Worm (Caenorhabditis elegans) whole organism, late embryonic: Measurements from ENCODE around the gene F53A9.3.

ENCODE experiments used
- C08G9.2 ChIP-seq: sonication (generic microtip); optimal IDR thresholded peaks from 2 replicates; lab custom pipeline; 2016; ENCODE audit warnings: mild to moderate bottlenecking, missing genetic modification characterization, moderate library complexity, missing compliant biosample characterization
- C38D4.7 ChIP-seq: fragments of 200-800 bp; sonication (Bioruptor generic); optimal IDR thresholded peaks from 2 replicates; lab custom pipeline; 2018; ENCODE audit warnings: mild to moderate bottlenecking, missing genetic modification characterization, moderate library complexity, missing compliant biosample characterization
- K09A11.1 ChIP-seq: sonication (generic microtip); optimal IDR thresholded peaks from 2 replicates; lab custom pipeline; 2017; ENCODE audit warnings: antibody characterized with exemption, mild to moderate bottlenecking, missing genetic modification characterization, missing compliant biosample characterization; ENCODE audit not compliant: insufficient read depth
- T23F11.4 ChIP-seq: fragments of 200-800 bp; sonication (Bioruptor generic); optimal IDR thresholded peaks from 2 replicates; lab custom pipeline; 2018; ENCODE audit warnings: mild to moderate bottlenecking, missing genetic modification characterization, missing compliant biosample characterization
- ceh-14 ChIP-seq: sonication (generic microtip); optimal IDR thresholded peaks from 2 replicates; lab custom pipeline; 2016; ENCODE audit warnings: missing genotype, missing genetic modification characterization, missing compliant biosample characterization
- ceh-19 ChIP-seq: fragments of 200-800 bp; sonication (Bioruptor generic); optimal IDR thresholded peaks from 2 replicates; lab custom pipeline; 2018; ENCODE audit warnings: mild to moderate bottlenecking, missing genetic modification characterization, missing compliant biosample characterization
- ceh-22 ChIP-seq: sonication (generic microtip); optimal IDR thresholded peaks from 2 replicates; lab custom pipeline; 2017; ENCODE audit warnings: missing biosample characterization, missing genetic modification characterization
- ceh-31 ChIP-seq: sonication (generic microtip); optimal IDR thresholded peaks from 2 replicates; lab custom pipeline; 2016; ENCODE audit warnings: missing genetic modification characterization, missing compliant biosample characterization
- ceh-34 ChIP-seq: sonication (generic microtip); optimal IDR thresholded peaks from 2 replicates; lab custom pipeline; 2016; ENCODE audit warnings: mild to moderate bottlenecking, missing genetic modification characterization, missing compliant biosample characterization
- ceh-48 ChIP-seq: sonication (generic microtip); optimal IDR thresholded peaks from 2 replicates; lab custom pipeline; 2016; ENCODE audit warnings: missing genetic modification characterization, inconsistent platforms, missing compliant biosample characterization
- dmd-4 ChIP-seq: sonication (generic microtip); optimal IDR thresholded peaks from 2 replicates; lab custom pipeline; 2016; ENCODE audit warnings: borderline replicate concordance, missing genetic modification characterization, missing compliant biosample characterization
- dve-1 ChIP-seq: sonication (generic microtip); optimal IDR thresholded peaks from 2 replicates; lab custom pipeline; 2017; ENCODE audit warnings: antibody characterized with exemption, mild to moderate bottlenecking, missing genetic modification characterization, missing compliant biosample characterization
- elt-2 ChIP-seq: sonication (generic microtip); optimal IDR thresholded peaks from 2 replicates; lab custom pipeline; 2016; ENCODE audit warnings: missing genetic modification reagents, missing genetic modification characterization, missing compliant biosample characterization
- fax-1 ChIP-seq: sonication (generic microtip); optimal IDR thresholded peaks from 2 replicates; lab custom pipeline; 2016; ENCODE audit warnings: missing genotype, missing genetic modification characterization, missing compliant biosample characterization
- hlh-15 ChIP-seq: sonication (generic microtip); optimal IDR thresholded peaks from 2 replicates; lab custom pipeline; 2016; ENCODE audit warnings: missing genetic modification characterization, missing compliant biosample characterization
- hlh-30 ChIP-seq: sonication (generic microtip); optimal IDR thresholded peaks from 2 replicates; lab custom pipeline; 2017; ENCODE audit warnings: antibody characterized with exemption, missing genetic modification characterization, missing compliant biosample characterization; ENCODE audit not compliant: insufficient read depth
- hlh-8 ChIP-seq: sonication (generic microtip); optimal IDR thresholded peaks from 2 replicates; lab custom pipeline; 2016; ENCODE audit warnings: missing genotype, missing genetic modification characterization, missing compliant biosample characterization
- mec-3 ChIP-seq: sonication (generic microtip); optimal IDR thresholded peaks from 2 replicates; lab custom pipeline; 2016; ENCODE audit warnings: borderline replicate concordance, missing genetic modification characterization, missing compliant biosample characterization
- nfya-1 ChIP-seq: sonication (generic microtip); optimal IDR thresholded peaks from 2 replicates; lab custom pipeline; 2017; ENCODE audit warnings: missing genetic modification characterization, mild to moderate bottlenecking, missing compliant biosample characterization, antibody characterized with exemption, moderate library complexity
- nhr-232 ChIP-seq: sonication (generic microtip); optimal IDR thresholded peaks from 2 replicates; lab custom pipeline; 2016; ENCODE audit warnings: missing genetic modification characterization, missing compliant biosample characterization
- npax-4 ChIP-seq: sonication (generic microtip); optimal IDR thresholded peaks from 2 replicates; lab custom pipeline; 2016; ENCODE audit warnings: missing genetic modification characterization, missing compliant biosample characterization
- odd-2 ChIP-seq: sonication (generic microtip); optimal IDR thresholded peaks from 2 replicates; lab custom pipeline; 2017; ENCODE audit warnings: antibody characterized with exemption, mild to moderate bottlenecking, missing genetic modification characterization, missing compliant biosample characterization
- pha-2 ChIP-seq: sonication (generic microtip); optimal IDR thresholded peaks from 2 replicates; lab custom pipeline; 2017; ENCODE audit warnings: mild to moderate bottlenecking, missing genetic modification characterization, missing compliant biosample characterization
- pha-4 ChIP-seq: fragments of 150-350 bp; optimal IDR thresholded peaks from 2 replicates; lab custom pipeline; 2018; ENCODE audit warnings: missing biosample characterization, missing genetic modification reagents, missing genetic modification characterization
- ref-2 ChIP-seq: sonication (generic microtip); optimal IDR thresholded peaks from 2 replicates; lab custom pipeline; 2016; ENCODE audit warnings: missing genetic modification characterization, missing compliant biosample characterization
- sdc-2 ChIP-seq: sonication (generic microtip); optimal IDR thresholded peaks from 2 replicates; lab custom pipeline; 2016; ENCODE audit warnings: missing genotype, missing genetic modification characterization, missing compliant biosample characterization
- sox-2 ChIP-seq: fragments of 200-800 bp; sonication (Bioruptor generic); IDR thresholded peaks from 2 replicates; pipeline ENCODE4 v1.3.6; 2022; ENCODE audit warnings: missing genetic modification reagents, missing genetic modification characterization, missing compliant biosample characterization
- tbx-2 ChIP-seq: sonication (generic microtip); optimal IDR thresholded peaks from 2 replicates; lab custom pipeline; 2016; ENCODE audit warnings: missing genetic modification characterization, missing compliant biosample characterization
- unc-42 ChIP-seq: sonication (generic microtip); optimal IDR thresholded peaks from 2 replicates; lab custom pipeline; 2016; ENCODE audit warnings: missing genotype, missing genetic modification characterization, missing compliant biosample characterization
- unc-55 ChIP-seq: sonication (generic microtip); optimal IDR thresholded peaks from 2 replicates; lab custom pipeline; 2017; ENCODE audit warnings: missing biosample characterization, missing genetic modification reagents, missing genetic modification characterization
- unc-86 ChIP-seq: sonication (generic microtip); optimal IDR thresholded peaks from 2 replicates; lab custom pipeline; 2016; ENCODE audit warnings: missing genetic modification characterization, missing compliant biosample characterization
- zip-5 ChIP-seq: sonication (generic microtip); optimal IDR thresholded peaks from 2 replicates; lab custom pipeline; 2016; ENCODE audit warnings: missing genetic modification characterization, missing compliant biosample characterization
- ztf-16 ChIP-seq: sonication (generic microtip); optimal IDR thresholded peaks from 2 replicates; lab custom pipeline; 2017; ENCODE audit warnings: missing genetic modification characterization, missing compliant biosample characterization

Gene F53A9.3

DNA sequence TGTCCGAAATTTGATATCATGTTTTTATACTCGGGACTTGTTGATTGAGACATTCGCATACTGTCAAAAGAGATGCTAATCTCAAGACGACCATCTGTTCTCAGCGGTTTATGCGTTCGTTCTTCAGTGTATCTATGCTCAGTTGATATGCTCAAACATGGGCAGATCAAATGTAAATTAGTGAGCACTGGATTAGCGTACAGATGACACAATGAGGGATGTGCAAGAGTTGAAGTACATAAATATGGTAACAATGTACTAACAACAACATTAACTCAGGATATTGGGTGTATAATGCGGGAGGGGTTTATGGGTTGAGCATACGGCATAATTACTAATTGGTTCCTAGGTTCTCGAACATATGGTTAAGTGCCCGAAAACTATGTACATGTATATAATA is 45.7 kb upstream of the F53A9.3 start:
- TF ChIP-seq tbx-2 = no peak
- TF ChIP-seq unc-42 (tag; lab: Kevin White, UChicago) = peak; percentile 9

DNA sequence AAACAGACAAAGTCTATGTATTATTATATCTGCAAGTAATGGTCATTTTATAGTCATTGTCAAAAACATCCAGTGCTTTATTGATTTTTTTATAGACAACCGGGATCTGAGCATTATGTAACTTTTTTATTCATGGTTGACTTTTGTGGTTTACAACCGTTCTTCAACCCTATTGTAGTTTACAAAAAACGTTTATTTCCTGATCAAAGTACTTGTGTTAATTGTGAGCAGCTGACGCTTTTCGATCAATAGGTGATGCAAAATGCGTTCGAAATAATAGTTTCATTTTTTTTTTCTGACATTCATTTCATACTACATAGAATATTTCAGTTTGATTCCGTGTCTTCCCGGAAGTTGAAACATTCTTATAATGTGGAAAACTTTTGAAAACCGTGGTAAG is 35.4 kb upstream of the F53A9.3 start, which contains the start of the genes K09E2.2 and K09E2.3:
Gene K09E2.2, plus strand, starts transcription at position 301 of the 400 bp plus-strand sequence.
Gene K09E2.3, plus strand, starts transcription at position 325 of the 400 bp plus-strand sequence.
- no peak for TF ChIP-seq pha-4 (tag; lab: Kevin White, UChicago)
- TF ChIP-seq C38D4.7 (GFP tag; lab: Kevin White, UChicago) = no peak
- no peak for TF ChIP-seq sdc-2 (tag; lab: Kevin White, UChicago)
- no peak for TF ChIP-seq ceh-22 (tag; lab: Kevin White, UChicago)
- TF ChIP-seq ceh-48 (tag; lab: Kevin White, UChicago) = no peak
- TF ChIP-seq K09A11.1 (tag; lab: Kevin White, UChicago) = no peak
- TF ChIP-seq unc-55 (GFP tag; lab: Kevin White, UChicago) = no peak
- TF ChIP-seq hlh-15 = no peak
- TF ChIP-seq unc-86 (tag; lab: Kevin White, UChicago) = no peak
- no peak for TF ChIP-seq ceh-14 (tag; lab: Kevin White, UChicago)
- no peak for TF ChIP-seq ztf-16
- TF ChIP-seq ceh-34 (tag; lab: Kevin White, UChicago) = no peak
- no peak for TF ChIP-seq elt-2 (tag; lab: Kevin White, UChicago)
- TF ChIP-seq ceh-31 (tag; lab: Kevin White, UChicago) = no peak
- TF ChIP-seq T23F11.4 = no peak
- no peak for TF ChIP-seq ceh-19 (GFP tag; lab: Kevin White, UChicago)

DNA sequence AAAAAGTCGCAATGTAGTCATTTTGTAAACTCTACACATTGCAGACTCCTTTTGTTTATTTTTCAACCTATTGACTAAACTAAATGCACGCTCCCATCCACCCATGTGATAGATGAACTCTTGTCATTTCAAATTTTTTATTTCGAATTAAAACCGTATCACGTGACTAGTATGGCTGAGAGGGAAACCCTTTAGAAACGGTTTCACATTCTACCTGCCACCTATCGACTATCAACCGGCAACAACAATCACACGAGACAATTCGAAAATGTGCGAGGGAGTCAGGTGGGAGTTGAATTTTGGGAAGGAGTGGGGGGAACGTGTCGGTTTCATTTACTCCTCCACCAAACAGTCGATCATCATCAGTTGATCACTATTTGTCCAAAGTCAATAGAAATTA is 33.6 kb upstream of the F53A9.3 start:
- TF ChIP-seq hlh-15 = no peak
- no peak for TF ChIP-seq ref-2 (tag; lab: Kevin White, UChicago)
- TF ChIP-seq hlh-30 (tag; lab: Kevin White, UChicago) = peak; percentile 68
- no peak for TF ChIP-seq npax-4 (tag; lab: Kevin White, UChicago)

DNA sequence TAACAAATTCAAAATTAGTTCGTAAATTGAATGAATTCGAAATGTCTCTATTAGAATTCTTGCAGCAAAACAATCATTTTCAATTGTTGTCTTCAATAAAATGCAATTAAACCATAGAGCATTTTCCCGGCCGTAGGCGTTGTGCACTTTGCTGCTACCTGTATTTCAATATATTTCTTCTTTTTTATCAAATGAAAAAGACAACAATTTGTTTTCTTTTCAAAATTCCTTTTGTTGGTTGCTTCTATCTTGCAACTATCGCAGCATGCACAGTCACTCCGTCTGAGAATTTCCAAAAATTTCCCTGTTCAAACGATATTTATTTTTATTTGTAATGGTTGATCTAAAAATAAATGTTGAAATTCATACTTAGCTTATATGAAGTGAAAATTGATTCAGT is 33.0 kb upstream of the F53A9.3 start:
- TF ChIP-seq ceh-34 (tag; lab: Kevin White, UChicago) (no peak), zip-5 (no peak), ztf-16 (no peak), sox-2 (no peak), pha-2 (tag; lab: Kevin White, UChicago) (no peak), nfya-1 (tag; lab: Kevin White, UChicago) (no peak), C08G9.2 (tag; lab: Kevin White, UChicago) (no peak), hlh-8 (tag; lab: Kevin White, UChicago) (no peak), dmd-4 (no peak), tbx-2 (no peak), mec-3 (tag; lab: Kevin White, UChicago) (no peak), unc-42 (tag; lab: Kevin White, UChicago) (no peak), dve-1 (tag; lab: Kevin White, UChicago) (no peak)

ce11 chrX:8676088-8676779 is 31.9 kb upstream of the F53A9.3 start:
- TF ChIP-seq nhr-232 (tag; lab: Kevin White, UChicago) = no peak
- TF ChIP-seq odd-2 (tag; lab: Kevin White, UChicago) = no peak
- no peak for TF ChIP-seq fax-1
- TF ChIP-seq ceh-34 (tag; lab: Kevin White, UChicago) = no peak
- TF ChIP-seq hlh-30 (tag; lab: Kevin White, UChicago) = no peak
- TF ChIP-seq T23F11.4 = no peak
- no peak for TF ChIP-seq nfya-1 (tag; lab: Kevin White, UChicago)
- TF ChIP-seq ztf-16 = no peak
- TF ChIP-seq ceh-31 (tag; lab: Kevin White, UChicago) = no peak
- no peak for TF ChIP-seq C38D4.7 (GFP tag; lab: Kevin White, UChicago)
- TF ChIP-seq sox-2 = no peak
